Worm (Caenorhabditis elegans): ENCODE measurements around the gene ndus-8.

The ndus-8 gene

DNA sequence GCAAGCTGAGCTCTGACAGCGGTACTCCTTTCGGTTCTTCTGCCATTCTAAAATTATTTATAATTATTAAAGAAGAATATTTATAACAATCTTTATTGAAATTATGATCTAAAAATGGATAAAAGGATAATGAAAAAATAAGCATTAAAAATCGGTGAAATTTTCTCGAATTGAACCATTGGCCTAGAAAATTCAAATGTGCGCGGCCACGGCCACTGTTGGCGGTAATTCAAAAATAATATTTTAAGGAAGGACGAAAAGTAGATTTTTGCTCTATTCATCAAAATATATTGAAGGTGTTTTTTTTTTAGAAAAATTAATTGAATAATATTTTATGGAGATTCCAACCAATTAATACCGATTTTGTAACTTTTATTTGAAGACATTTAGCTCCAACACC, 35.2 kb downstream of the ndus-8 start, which contains the start of gene pfd-5 (continued):
- TF ChIP-seq ama-1 (optimal IDR thresholded peaks at IDR 0.05) (no peak), hlh-15 (tag; optimal IDR thresholded peaks at IDR 0.05) (peak; percentile 11), zip-5 (tag; optimal IDR thresholded peaks at IDR 0.05) (peak; percentile 90), madf-2 (tag; optimal IDR thresholded peaks at IDR 0.05) (peak; percentile 20), nhr-232 (tag; optimal IDR thresholded peaks at IDR 0.05) (no peak), pax-1 (tag; optimal IDR thresholded peaks at IDR 0.05) (no peak), ceh-2 (tag; optimal IDR thresholded peaks at IDR 0.05) (peak; percentile 95), eyg-1 (tag; optimal IDR thresholded peaks at IDR 0.05) (peak; percentile 29), C08G9.2 (tag; optimal IDR thresholded peaks at IDR 0.05) (peak; percentile 92), pha-2 (tag; optimal IDR thresholded peaks at IDR 0.05) (peak; percentile 34), elt-2 (tag; optimal IDR thresholded peaks at IDR 0.05) (peak; percentile 69), sox-4 (tag; optimal IDR thresholded peaks at IDR 0.05) (no peak), ceh-19 (GFP tag; optimal IDR thresholded peaks at IDR 0.05) (no peak), ceh-34 (tag; optimal IDR thresholded peaks at IDR 0.05) (no peak), ttx-3 (tag; optimal IDR thresholded peaks at IDR 0.05) (no peak), ceh-48 (tag; optimal IDR thresholded peaks at IDR 0.05) (no peak)

DNA sequence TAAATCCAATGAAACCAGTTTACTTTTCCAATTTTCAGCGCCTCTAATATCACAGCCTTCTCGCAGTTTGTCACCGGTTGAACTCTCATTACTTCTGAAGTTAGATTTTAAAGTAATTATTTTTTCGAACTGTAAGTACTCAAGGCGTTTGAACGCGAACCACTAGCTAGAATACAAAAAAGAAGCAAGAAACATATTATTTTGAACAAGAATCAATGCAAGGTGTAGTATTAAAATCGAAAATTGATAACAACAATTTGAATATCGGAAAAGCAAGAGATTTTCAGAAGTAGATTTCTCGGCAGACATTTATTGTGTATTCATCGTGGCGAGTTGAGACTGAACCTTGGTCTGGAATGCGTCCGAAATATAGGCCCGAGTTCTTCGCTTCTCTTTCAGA, 36.0 kb downstream of the ndus-8 start, which contains the start of gene exos-9:
Gene exos-9, minus strand, starts transcription at position 101 of the 400 bp plus-strand sequence.
- no peak for TF ChIP-seq hlh-15 (tag; optimal IDR thresholded peaks at IDR 0.05)
- TF ChIP-seq dve-1 (tag; optimal IDR thresholded peaks at IDR 0.05): no peak
- no peak for TF ChIP-seq nfya-1 (tag; optimal IDR thresholded peaks at IDR 0.05)
- TF ChIP-seq eyg-1 (tag; optimal IDR thresholded peaks at IDR 0.05): no peak
- TF ChIP-seq ets-4 (tag; optimal IDR thresholded peaks at IDR 0.05): no peak
- TF ChIP-seq ceh-24 (tag; optimal IDR thresholded peaks at IDR 0.05): no peak
- no peak for TF ChIP-seq ttx-3 (tag; optimal IDR thresholded peaks at IDR 0.05)
- TF ChIP-seq ahr-1 (tag; optimal IDR thresholded peaks at IDR 0.05): no peak
- no peak for TF ChIP-seq unc-55 (GFP tag; optimal IDR thresholded peaks at IDR 0.05)
- no peak for TF ChIP-seq ceh-30 (tag; optimal IDR thresholded peaks at IDR 0.05)
- TF ChIP-seq ama-1 (optimal IDR thresholded peaks at IDR 0.05): no peak
- TF ChIP-seq ceh-45 (GFP tag; IDR thresholded peaks at IDR 0.05): no peak
- no peak for TF ChIP-seq F13H6.1 (tag; optimal IDR thresholded peaks at IDR 0.05)
- no peak for TF ChIP-seq ceh-22 (tag; optimal IDR thresholded peaks at IDR 0.05)

DNA sequence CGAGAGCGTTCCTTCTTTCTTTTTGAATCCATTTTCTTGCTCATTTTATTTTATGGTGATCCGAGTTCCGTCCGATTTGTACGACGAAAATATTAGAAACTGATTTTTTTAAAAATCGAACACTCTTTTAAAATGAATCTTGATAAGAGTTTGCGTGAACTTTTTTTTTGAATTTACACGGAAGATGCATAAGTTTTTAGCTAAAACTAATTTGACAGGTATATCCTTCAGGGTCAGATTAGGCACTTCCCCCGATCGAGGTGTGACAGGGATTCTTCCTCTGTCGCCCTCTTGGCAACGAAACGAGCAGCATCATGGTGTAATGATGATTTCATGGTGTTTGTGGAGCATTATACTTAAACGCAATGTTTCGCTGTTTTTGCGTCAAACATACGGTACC, 38.7 kb downstream of the ndus-8 start, which contains the start of gene F37C12.18:
Gene F37C12.18, minus strand, starts transcription at position 101 of the 400 bp plus-strand sequence.
- TF ChIP-seq pros-1 (tag; optimal IDR thresholded peaks at IDR 0.05) (no peak), zip-5 (tag; optimal IDR thresholded peaks at IDR 0.05) (no peak), ets-4 (tag; optimal IDR thresholded peaks at IDR 0.05) (no peak), hlh-15 (tag; optimal IDR thresholded peaks at IDR 0.05) (no peak), rnt-1 (tag; optimal IDR thresholded peaks at IDR 0.05) (no peak), unc-42 (tag; optimal IDR thresholded peaks at IDR 0.05) (no peak), pax-1 (tag; optimal IDR thresholded peaks at IDR 0.05) (no peak)

DNA sequence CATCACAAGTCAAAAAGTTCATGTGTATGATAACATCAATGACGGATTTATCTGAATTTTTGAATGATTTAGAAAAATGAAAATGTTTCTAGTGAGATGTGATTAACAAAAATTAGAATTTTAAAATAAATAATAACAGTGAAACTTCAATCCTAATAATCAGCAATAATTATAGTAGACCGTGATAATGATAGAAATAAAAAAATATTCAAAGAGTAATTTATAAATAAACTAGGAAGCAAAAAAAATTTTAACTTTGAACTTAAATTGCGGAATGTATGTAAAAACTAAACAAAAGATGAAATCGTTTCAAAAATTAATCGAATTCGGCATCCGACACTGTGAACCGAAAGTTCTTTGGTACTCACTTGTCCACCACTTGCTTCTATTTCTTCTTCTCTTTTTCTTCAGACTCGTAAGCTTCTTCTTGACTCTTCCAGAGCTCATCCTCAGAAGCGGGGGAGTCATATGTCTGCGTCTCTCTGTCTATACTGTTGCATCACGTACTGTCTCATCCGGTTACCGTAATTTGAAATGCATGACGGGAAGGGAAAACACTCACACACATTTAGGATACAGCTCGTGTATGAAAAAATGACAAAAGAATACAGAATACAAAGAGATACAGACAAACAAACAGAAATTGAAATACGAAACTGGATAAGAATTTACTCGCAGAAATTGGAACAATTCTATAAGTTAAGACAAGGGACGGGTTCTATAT, 40.9 kb downstream of the ndus-8 start, which contains the start of gene mec-14:
Gene mec-14, minus strand, starts transcription at position 51 of the 724 bp plus-strand sequence.
- TF ChIP-seq ama-1 (optimal IDR thresholded peaks at IDR 0.05) (no peak), F13H6.1 (tag; optimal IDR thresholded peaks at IDR 0.05) (no peak), dmd-4 (tag; optimal IDR thresholded peaks at IDR 0.05; ENCODE audit: borderline replicate concordance) (no peak), fkh-6 (tag; optimal IDR thresholded peaks at IDR 0.05) (no peak), npax-4 (tag; optimal IDR thresholded peaks at IDR 0.05) (no peak), odd-2 (tag; optimal IDR thresholded peaks at IDR 0.05) (no peak), ets-4 (tag; optimal IDR thresholded peaks at IDR 0.05) (no peak), sdc-2 (tag; optimal IDR thresholded peaks at IDR 0.05) (no peak), hlh-30 (tag; optimal IDR thresholded peaks at IDR 0.05; ENCODE audit: insufficient read depth) (no peak), ceh-34 (tag; optimal IDR thresholded peaks at IDR 0.05) (no peak), C38D4.7 (GFP tag; optimal IDR thresholded peaks at IDR 0.05) (no peak), gmeb-2 (tag; optimal IDR thresholded peaks at IDR 0.05) (no peak), hlh-15 (tag; optimal IDR thresholded peaks at IDR 0.05) (no peak), fax-1 (tag; optimal IDR thresholded peaks at IDR 0.05) (no peak), ztf-16 (tag; optimal IDR thresholded peaks at IDR 0.05) (no peak)

Data from whole organism, late embryonic.